Fruit fly (Drosophila melanogaster): Measurements from ENCODE around the gene CG9593.

- TF ChIP-seq Myc (optimal IDR thresholded peaks at IDR 0.05) (no peak), h (optimal IDR thresholded peaks at IDR 0.05) (no peak), ttk (optimal IDR thresholded peaks at IDR 0.05) (no peak), psq (optimal IDR thresholded peaks at IDR 0.05) (no peak), insv (optimal IDR thresholded peaks at IDR 0.05) (no peak)
Observed at dm6 chr3R:15774128-15774527, 27.9 kb upstream of the CG9593 start, which contains the start of gene Ttc26.

Measured in Kc167 (cell line).